Worm (Caenorhabditis elegans) whole organism, young adult: ENCODE data around the gene cest-2.3.
"Not testable (repeated sequence)": the region's sequence is repeated elsewhere in the genome, so short reads cannot be mapped to it uniquely, and the experiment has no call there.

ENCODE experiments used
- F10E7.11 ChIP-seq: sonication (generic microtip); optimal IDR thresholded peaks from 2 replicates; lab custom pipeline; 2017; ENCODE audit warnings: mild to moderate bottlenecking, missing genetic modification characterization, moderate library complexity, missing compliant biosample characterization
- cebp-2 ChIP-seq: fragments of 200-800 bp; sonication (Bioruptor generic); IDR thresholded peaks from 2 replicates; pipeline ENCODE4 v1.3.6; 2022; ENCODE audit warnings: missing genetic modification characterization, missing compliant biosample characterization
- efl-1 ChIP-seq: fragments of 150-350 bp; optimal IDR thresholded peaks from 2 replicates; lab custom pipeline; 2014; ENCODE audit warnings: missing biosample characterization, missing genetic modification reagents, missing genetic modification characterization
- him-1 ChIP-seq: sonication (generic microtip); optimal IDR thresholded peaks from 2 replicates; lab custom pipeline; 2016; ENCODE audit warnings: missing genotype, missing genetic modification reagents, missing genetic modification characterization, missing compliant biosample characterization
- lin-35 ChIP-seq, 3 experiments: fragments of 150-350 bp in 2 of 3; sonication (generic microtip) in 1 of 3; optimal IDR thresholded peaks; 2 replicates each; lab custom pipeline; 2014 to 2018; ENCODE audit warnings: missing biosample characterization in 3 of 3, missing genetic modification characterization in 3 of 3, missing genetic modification reagents in 3 of 3
- nfyb-1 ChIP-seq: fragments of 200-800 bp; sonication (Bioruptor generic); IDR thresholded peaks from 2 replicates; pipeline ENCODE4 v1.3.6; 2022; ENCODE audit warnings: missing genetic modification reagents, missing genetic modification characterization, missing compliant biosample characterization
- ztf-22 ChIP-seq: fragments of 200-800 bp; sonication (Bioruptor generic); optimal IDR thresholded peaks from 2 replicates; lab custom pipeline; 2018; ENCODE audit warnings: mild to moderate bottlenecking, missing genetic modification characterization, moderate library complexity, missing compliant biosample characterization

DNA sequence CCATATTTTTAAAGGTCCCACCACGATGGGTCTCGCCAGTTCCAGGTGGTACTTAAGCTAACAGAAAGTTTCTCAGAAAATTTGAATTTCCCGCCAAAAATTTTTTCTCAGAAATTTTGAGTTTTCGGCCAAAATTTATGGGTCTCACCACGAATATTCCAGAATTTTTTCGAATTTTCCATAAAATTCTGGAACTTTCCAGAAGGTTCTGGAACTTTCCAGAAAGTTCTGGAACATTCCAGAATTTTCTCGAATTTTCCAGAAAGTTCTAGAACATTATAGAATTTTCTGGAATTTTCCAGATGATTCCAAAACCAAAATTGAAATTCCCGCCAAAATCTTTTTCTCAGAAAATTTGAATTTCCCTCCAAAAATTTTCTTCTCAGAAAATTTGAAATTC lies 27.6 kb downstream of the cest-2.3 start:
- not testable (repeated sequence) for TF ChIP-seq efl-1 (GFP tag; lab: Kevin White, UChicago); ztf-22 (GFP tag; lab: Kevin White, UChicago); cebp-2 (GFP tag; lab: Robert Waterston, UW); F10E7.11; him-1 (tag; lab: Kevin White, UChicago); lin-35 (GFP tag; optimal IDR thresholded peaks at IDR 0.05; lab: Kevin White, UChicago); nfyb-1
